Comparison of ENCODE assay signal across 4 worm cellular contexts in the genomic region with DNA sequence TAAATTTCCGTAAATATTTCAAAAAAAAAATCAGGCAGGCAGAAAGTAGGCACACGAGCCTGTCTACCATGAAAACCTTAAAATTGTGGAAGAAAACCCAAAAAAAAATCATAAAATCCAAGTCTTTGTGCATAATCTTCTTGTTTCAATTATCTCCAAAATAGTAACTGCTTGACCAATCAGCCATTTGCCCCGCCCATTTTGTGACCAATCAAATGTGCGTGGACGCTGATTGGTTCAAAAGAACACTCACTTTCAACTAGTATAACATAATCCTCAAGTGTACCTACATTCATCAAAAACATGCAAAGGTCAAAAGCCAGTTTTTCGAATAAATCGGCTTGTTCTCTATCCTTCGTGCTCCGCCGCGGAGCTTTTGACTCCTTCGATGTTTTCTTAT.
TF ChIP-seq lines count a peak whose summit lies in the region.

No protein-coding gene starts in this region.

TF ChIP-seq in whole organism, L1 larva, 84 proteins besides CTCF, POLR2A, EP300 and RAD21:
- peak; percentile 17 for TF ChIP-seq lin-14 (GFP tag; optimal IDR thresholded peaks at IDR 0.05; lab: Kevin White, UChicago)
- TF ChIP-seq aha-1 (tag; optimal IDR thresholded peaks at IDR 0.05; lab: Kevin White, UChicago): no peak

TF ChIP-seq in whole organism, L3 larva, 47 proteins besides CTCF, POLR2A, EP300 and RAD21:
- TF ChIP-seq nfya-1 (tag; optimal IDR thresholded peaks at IDR 0.05; lab: Kevin White, UChicago; ENCODE audit: insufficient read depth) (peak; percentile 73), nhr-28 (tag; optimal IDR thresholded peaks at IDR 0.05; lab: Kevin White, UChicago) (no peak)

TF ChIP-seq in whole organism, L4 larva, 104 proteins besides CTCF, POLR2A, EP300 and RAD21:
- no peak for TF ChIP-seq snpc-4 (tag; optimal IDR thresholded peaks at IDR 0.05; lab: Kevin White, UChicago)
- no peak for TF ChIP-seq hlh-30 (tag; optimal IDR thresholded peaks at IDR 0.05; lab: Kevin White, UChicago; ENCODE audit: insufficient read depth)
- TF ChIP-seq pqm-1 (tag; optimal IDR thresholded peaks at IDR 0.05; lab: Kevin White, UChicago): no peak
- TF ChIP-seq dpl-1 (GFP tag; optimal IDR thresholded peaks at IDR 0.05; lab: Kevin White, UChicago): no peak
- no peak for TF ChIP-seq madf-9 (GFP tag; conservative IDR thresholded peaks at IDR 0.05; lab: Robert Waterston, UW)
- no peak for TF ChIP-seq rbr-2 (tag; optimal IDR thresholded peaks at IDR 0.05; lab: Kevin White, UChicago)
- no peak for TF ChIP-seq arid-1 (GFP tag; conservative IDR thresholded peaks at IDR 0.05; lab: Robert Waterston, UW)
- TF ChIP-seq daf-12 (tag; optimal IDR thresholded peaks at IDR 0.05; lab: Kevin White, UChicago): no peak
- TF ChIP-seq zfp-3 (GFP tag; conservative IDR thresholded peaks at IDR 0.05; lab: Robert Waterston, UW): no peak
- TF ChIP-seq unc-62 (GFP tag; optimal IDR thresholded peaks at IDR 0.05 in 1 of 2; lab: Kevin White, UChicago): peak in 1 of 2 experiments; percentile 71
- no peak for TF ChIP-seq unc-62 (tag; optimal IDR thresholded peaks at IDR 0.05; lab: Kevin White, UChicago)
- no peak for TF ChIP-seq vab-7 (GFP tag; IDR thresholded peaks at IDR 0.05; lab: Robert Waterston, UW)
- TF ChIP-seq lin-13 (GFP tag; optimal IDR thresholded peaks at IDR 0.05; lab: Kevin White, UChicago): no peak
- peak; percentile 51 for TF ChIP-seq aha-1 (tag; lab: Kevin White, UChicago)

TF ChIP-seq in whole organism, late embryonic, 69 proteins besides CTCF, POLR2A, EP300 and RAD21:
- TF ChIP-seq C08G9.2 (tag; optimal IDR thresholded peaks at IDR 0.05; lab: Kevin White, UChicago): no peak
- peak; percentile 52 for TF ChIP-seq nfya-1 (tag; optimal IDR thresholded peaks at IDR 0.05; lab: Kevin White, UChicago)
